Worm (Caenorhabditis elegans) whole organism, L3 larva: ENCODE results near the gene C49H3.4.

Source experiments
- R02D3.7 ChIP-seq: fragments of 150-350 bp; optimal IDR thresholded peaks from 2 replicates; lab custom pipeline; 2014; ENCODE audit warnings: missing biosample characterization, missing genetic modification characterization
- ZK546.5 ChIP-seq: sonication (generic microtip); optimal IDR thresholded peaks from 2 replicates; lab custom pipeline; 2017; ENCODE audit warnings: missing biosample characterization, missing genetic modification characterization
- aly-2 ChIP-seq: fragments of 150-350 bp; optimal IDR thresholded peaks from 2 replicates; lab custom pipeline; 2014; ENCODE audit warnings: missing biosample characterization, missing genetic modification characterization
- ama-1 ChIP-seq: fragments of 150-350 bp; optimal IDR thresholded peaks from 2 replicates; lab custom pipeline; 2018
- ceh-16 ChIP-seq: sonication (generic microtip); optimal IDR thresholded peaks from 2 replicates; lab custom pipeline; 2017; ENCODE audit warnings: missing biosample characterization, missing genetic modification characterization
- ceh-82 ChIP-seq: fragments of 150-350 bp; optimal IDR thresholded peaks from 2 replicates; lab custom pipeline; 2014; ENCODE audit warnings: missing biosample characterization, missing genetic modification characterization
- ceh-9 ChIP-seq: sonication (generic microtip); optimal IDR thresholded peaks from 2 replicates; lab custom pipeline; 2018; ENCODE audit warnings: missing biosample characterization, missing genetic modification characterization
- daf-12 ChIP-seq: fragments of 150-350 bp; optimal IDR thresholded peaks from 2 replicates; lab custom pipeline; 2014; ENCODE audit warnings: missing biosample characterization, missing genetic modification reagents, missing genetic modification characterization
- egl-27 ChIP-seq: sonication (generic microtip); optimal IDR thresholded peaks from 4 replicates; lab custom pipeline; 2017; ENCODE audit warnings: missing biosample characterization, missing genetic modification reagents, missing genetic modification characterization
- egl-5 ChIP-seq: fragments of 150-350 bp; optimal IDR thresholded peaks from 2 replicates; lab custom pipeline; 2017; ENCODE audit warnings: missing biosample characterization, missing genetic modification reagents, missing genetic modification characterization, inconsistent platforms
- elt-1 ChIP-seq: fragments of 150-350 bp; optimal IDR thresholded peaks from 2 replicates; lab custom pipeline; 2014; ENCODE audit warnings: missing biosample characterization, missing genetic modification characterization
- elt-2 ChIP-seq: sonication (generic microtip); optimal IDR thresholded peaks from 2 replicates; lab custom pipeline; 2016; ENCODE audit warnings: missing genetic modification reagents, mild to moderate bottlenecking, missing genetic modification characterization, missing compliant biosample characterization
- elt-3 ChIP-seq, 3 experiments: fragments of 150-350 bp in 1 of 3; sonication (generic microtip) in 2 of 3; optimal IDR thresholded peaks; 2 replicates in 2 of 3; 4 replicates in 1 of 3; lab custom pipeline; 2014 to 2017; ENCODE audit warnings: missing biosample characterization in 3 of 3, missing genetic modification characterization in 3 of 3
- eor-1 ChIP-seq, 2 experiments: fragments of 150-350 bp; optimal IDR thresholded peaks; 2 replicates each; lab custom pipeline; 2014 to 2018; ENCODE audit warnings: missing biosample characterization in 2 of 2, missing genetic modification characterization in 2 of 2
- fkh-10 ChIP-seq: sonication (generic microtip); optimal IDR thresholded peaks from 2 replicates; lab custom pipeline; 2017; ENCODE audit warnings: missing biosample characterization, missing genetic modification reagents, missing genetic modification characterization
- fkh-2 ChIP-seq: fragments of 150-350 bp; optimal IDR thresholded peaks from 2 replicates; lab custom pipeline; 2014; ENCODE audit warnings: missing biosample characterization, missing genetic modification reagents, missing genetic modification characterization
- fos-1 ChIP-seq: fragments of 150-350 bp; optimal IDR thresholded peaks from 2 replicates; lab custom pipeline; 2014; ENCODE audit warnings: missing biosample characterization, missing genetic modification characterization
- hmg-11 ChIP-seq: sonication (generic microtip); optimal IDR thresholded peaks from 2 replicates; lab custom pipeline; 2016; ENCODE audit warnings: missing genetic modification characterization, missing compliant biosample characterization
- lin-15B ChIP-seq: fragments of 150-350 bp; optimal IDR thresholded peaks from 2 replicates; lab custom pipeline; 2014; ENCODE audit warnings: missing biosample characterization, missing genetic modification characterization
- lin-39 ChIP-seq: fragments of 150-350 bp; optimal IDR thresholded peaks from 2 replicates; lab custom pipeline; 2018; ENCODE audit warnings: missing biosample characterization, missing genetic modification reagents, missing genetic modification characterization
- lsy-12 ChIP-seq: sonication (generic microtip); optimal IDR thresholded peaks from 2 replicates; lab custom pipeline; 2016; ENCODE audit warnings: mild to moderate bottlenecking, missing genetic modification characterization, missing compliant biosample characterization
- mdl-1 ChIP-seq: fragments of 150-350 bp; optimal IDR thresholded peaks from 2 replicates; lab custom pipeline; 2014; ENCODE audit warnings: missing biosample characterization, missing genetic modification characterization
- mml-1 ChIP-seq: fragments of 150-350 bp; sonication (generic microtip); optimal IDR thresholded peaks from 3 replicates; lab custom pipeline; 2014; ENCODE audit warnings: missing biosample characterization, missing genetic modification characterization
- nfya-1 ChIP-seq: sonication (generic microtip); optimal IDR thresholded peaks from 2 replicates; lab custom pipeline; 2017; ENCODE audit warnings: missing genetic modification characterization, mild to moderate bottlenecking, missing compliant biosample characterization, antibody characterized with exemption, moderate library complexity; ENCODE audit not compliant: insufficient read depth
- nhr-11 ChIP-seq: fragments of 150-350 bp; optimal IDR thresholded peaks from 2 replicates; lab custom pipeline; 2014; ENCODE audit warnings: missing biosample characterization, missing genetic modification characterization
- nhr-12 ChIP-seq: fragments of 150-350 bp; optimal IDR thresholded peaks from 2 replicates; lab custom pipeline; 2014; ENCODE audit warnings: missing biosample characterization, missing genetic modification characterization
- nhr-23 ChIP-seq: fragments of 150-350 bp; optimal IDR thresholded peaks from 2 replicates; lab custom pipeline; 2014; ENCODE audit warnings: missing biosample characterization, missing genetic modification reagents, missing genetic modification characterization
- nhr-237 ChIP-seq: fragments of 150-350 bp; optimal IDR thresholded peaks from 2 replicates; lab custom pipeline; 2014; ENCODE audit warnings: missing biosample characterization, missing genetic modification characterization
- nhr-25 ChIP-seq: sonication (generic microtip); optimal IDR thresholded peaks from 2 replicates; lab custom pipeline; 2017; ENCODE audit warnings: missing biosample characterization, missing genetic modification characterization
- nhr-28 ChIP-seq: fragments of 150-350 bp; optimal IDR thresholded peaks from 2 replicates; lab custom pipeline; 2014; ENCODE audit warnings: missing biosample characterization, missing genetic modification characterization
- nhr-43 ChIP-seq: sonication (generic microtip); optimal IDR thresholded peaks from 2 replicates; lab custom pipeline; 2016; ENCODE audit warnings: mild to moderate bottlenecking, missing genetic modification characterization, missing compliant biosample characterization; ENCODE audit not compliant: poor library complexity, severe bottlenecking
- nhr-67 ChIP-seq: fragments of 150-350 bp; optimal IDR thresholded peaks from 2 replicates; lab custom pipeline; 2014; ENCODE audit warnings: missing biosample characterization, missing genetic modification characterization
- nhr-76 ChIP-seq: fragments of 150-350 bp; sonication (generic microtip); optimal IDR thresholded peaks from 5 replicates; lab custom pipeline; 2014; ENCODE audit warnings: missing biosample characterization, missing genetic modification characterization
- nhr-77 ChIP-seq: fragments of 150-350 bp; optimal IDR thresholded peaks from 2 replicates; lab custom pipeline; 2014; ENCODE audit warnings: missing biosample characterization, missing genetic modification characterization
- pha-4 ChIP-seq: fragments of 150-350 bp; optimal IDR thresholded peaks from 2 replicates; lab custom pipeline; 2014; ENCODE audit warnings: missing biosample characterization, missing genetic modification reagents, missing genetic modification characterization
- pqm-1 ChIP-seq: fragments of 150-350 bp; optimal IDR thresholded peaks from 2 replicates; lab custom pipeline; 2017; ENCODE audit warnings: missing biosample characterization, missing genetic modification characterization, inconsistent platforms
- sea-2 ChIP-seq: fragments of 150-350 bp; sonication (generic microtip); optimal IDR thresholded peaks from 4 replicates; lab custom pipeline; 2014; ENCODE audit warnings: missing biosample characterization, missing genetic modification reagents, missing genetic modification characterization
- skn-1 ChIP-seq: fragments of 150-350 bp; optimal IDR thresholded peaks from 2 replicates; lab custom pipeline; 2014; ENCODE audit warnings: missing biosample characterization, missing genetic modification characterization
- snpc-4 ChIP-seq: fragments of 150-350 bp; optimal IDR thresholded peaks from 2 replicates; lab custom pipeline; 2014; ENCODE audit warnings: missing biosample characterization, missing genetic modification characterization
- tbx-2 ChIP-seq: sonication (generic microtip); optimal IDR thresholded peaks from 2 replicates; lab custom pipeline; 2016; ENCODE audit warnings: mild to moderate bottlenecking, missing genetic modification characterization, missing compliant biosample characterization
- unc-39 ChIP-seq: sonication (generic microtip); optimal IDR thresholded peaks from 4 replicates; lab custom pipeline; 2017; ENCODE audit warnings: missing biosample characterization, missing genetic modification characterization
- unc-62 ChIP-seq: fragments of 150-350 bp; sonication (generic microtip); optimal IDR thresholded peaks from 4 replicates; lab custom pipeline; 2014; ENCODE audit warnings: missing biosample characterization, missing genetic modification reagents, missing genetic modification characterization
- zag-1 ChIP-seq: fragments of 150-350 bp; optimal IDR thresholded peaks from 2 replicates; lab custom pipeline; 2014; ENCODE audit warnings: missing biosample characterization, missing genetic modification characterization
- ztf-4 ChIP-seq: fragments of 150-350 bp; optimal IDR thresholded peaks from 2 replicates; lab custom pipeline; 2014; ENCODE audit warnings: missing biosample characterization, missing genetic modification characterization

Gene C49H3.4

ce11 chrIV:7920126-7920525 lies 5.0 kb downstream of the C49H3.4 start, which contains the start of gene C49H3.16:
TSS of gene C49H3.16 (plus strand) at chrIV:7920426.
- no peak for TF ChIP-seq R02D3.7 (tag; lab: Kevin White, UChicago)
- TF ChIP-seq nhr-237 (tag; lab: Kevin White, UChicago): no peak
- no peak for TF ChIP-seq lin-15B (tag; lab: Kevin White, UChicago)
- TF ChIP-seq ceh-16 (tag; lab: Kevin White, UChicago): no peak
- TF ChIP-seq pqm-1 (tag; lab: Kevin White, UChicago): no peak
- no peak for TF ChIP-seq nhr-23

- TF ChIP-seq hmg-11 (tag; lab: Kevin White, UChicago) (peak; percentile 29), mml-1 (tag; lab: Kevin White, UChicago) (no peak), egl-27 (tag; lab: Kevin White, UChicago) (no peak), unc-62 (GFP tag; lab: Kevin White, UChicago) (no peak), ztf-4 (tag; lab: Kevin White, UChicago) (no peak), nhr-67 (tag; lab: Kevin White, UChicago) (no peak), fos-1 (no peak), elt-1 (tag; lab: Kevin White, UChicago) (no peak), ceh-9 (tag; lab: Kevin White, UChicago) (no peak), nhr-76 (tag; lab: Kevin White, UChicago) (no peak), unc-39 (no peak), sea-2 (GFP tag; lab: Kevin White, UChicago) (no peak), pha-4 (tag; lab: Kevin White, UChicago) (peak; percentile 63), elt-3 (tag; optimal IDR thresholded peaks at IDR 0.05; lab: Kevin White, UChicago) (no peak), lin-15B (tag; lab: Kevin White, UChicago) (peak; percentile 33), lsy-12 (tag; lab: Kevin White, UChicago) (no peak), ZK546.5 (tag; lab: Kevin White, UChicago) (no peak), nhr-12 (tag; lab: Kevin White, UChicago) (no peak), nfya-1 (tag; lab: Kevin White, UChicago) (peak; percentile 57), mdl-1 (tag; lab: Kevin White, UChicago) (no peak), snpc-4 (tag; lab: Kevin White, UChicago) (no peak), R02D3.7 (tag; lab: Kevin White, UChicago) (no peak), lin-39 (tag; lab: Kevin White, UChicago) (peak; percentile 76), daf-12 (tag; lab: Kevin White, UChicago) (no peak), nhr-28 (tag; lab: Kevin White, UChicago) (no peak), ceh-16 (tag; lab: Kevin White, UChicago) (no peak), skn-1 (tag; lab: Kevin White, UChicago) (no peak), nhr-25 (tag; lab: Kevin White, UChicago) (peak; percentile 34), ama-1 (lab: Kevin White, UChicago) (peak; percentile 38), zag-1 (tag; lab: Kevin White, UChicago) (no peak), fkh-2 (tag; lab: Kevin White, UChicago) (no peak), tbx-2 (tag; lab: Kevin White, UChicago) (no peak), pqm-1 (tag; lab: Kevin White, UChicago) (no peak), fkh-10 (GFP tag; lab: Kevin White, UChicago) (no peak), nhr-77 (tag; lab: Kevin White, UChicago) (no peak), eor-1 (tag; optimal IDR thresholded peaks at IDR 0.05; lab: Kevin White, UChicago) (no peak), nhr-11 (tag; lab: Kevin White, UChicago) (no peak), nhr-43 (tag; lab: Kevin White, UChicago) (no peak), ceh-82 (tag; lab: Kevin White, UChicago) (no peak), aly-2 (no peak), nhr-23 (no peak), nhr-237 (tag; lab: Kevin White, UChicago) (no peak), egl-5 (tag; lab: Kevin White, UChicago) (peak; percentile 56), elt-2 (tag; lab: Kevin White, UChicago) (peak; percentile 30)
Observed at ce11 chrIV:7923982-7924480, 8.9 kb downstream of the C49H3.4 start, which contains the start of the genes xpo-3 and C49H3.3. TSS of gene xpo-3 (minus strand) at chrIV:7924032. TSS of gene C49H3.3 (plus strand) at chrIV:7924350.
